Fruit fly (Drosophila melanogaster) whole organism, embryonic: ENCODE results near the gene CG31816.

ENCODE experiments used
- ATbp ChIP-seq: fragments of 200-800 bp; sonication (Bioruptor generic); optimal IDR thresholded peaks from 2 replicates; lab custom pipeline; 2017; ENCODE audit warnings: missing biosample characterization, mild to moderate bottlenecking, missing genetic modification characterization, missing genetic modification reagents
- Atf6 ChIP-seq: fragments of 200-800 bp; sonication (Bioruptor generic); IDR thresholded peaks from 2 replicates; pipeline ENCODE4 v1.3.6; 2022; ENCODE audit warnings: missing biosample characterization, missing genetic modification characterization
- BEAF-32 ChIP-seq: fragments of 200-800 bp; sonication (Bioruptor generic); optimal IDR thresholded peaks from 3 replicates; lab custom pipeline; 2017; ENCODE audit warnings: missing biosample characterization, missing genetic modification characterization, mild to moderate bottlenecking, moderate library complexity, missing genetic modification reagents
- CG10267 ChIP-seq: fragments of 200-800 bp; sonication (Bioruptor generic); optimal IDR thresholded peaks from 2 replicates; lab custom pipeline; 2018; ENCODE audit warnings: missing biosample characterization, mild to moderate bottlenecking, missing genetic modification characterization, moderate library complexity
- CG10274 ChIP-seq: fragments of 200-800 bp; sonication (Bioruptor generic); optimal IDR thresholded peaks from 3 replicates; lab custom pipeline; 2017; ENCODE audit warnings: missing biosample characterization, mild to moderate bottlenecking, missing genetic modification characterization
- CG10462 ChIP-seq: fragments of 200-800 bp; sonication (Bioruptor generic); optimal IDR thresholded peaks from 2 replicates; lab custom pipeline; 2016; ENCODE audit warnings: missing biosample characterization, missing genetic modification characterization
- CG11560 ChIP-seq: fragments of 200-800 bp; sonication (Bioruptor generic); IDR thresholded peaks from 3 replicates; pipeline ENCODE4 v1.3.6; 2022; ENCODE audit warnings: missing biosample characterization, missing genetic modification characterization
- CG11696 ChIP-seq: fragments of 200-800 bp; sonication (Bioruptor generic); IDR thresholded peaks from 2 replicates; pipeline ENCODE4 v1.3.6; 2022; ENCODE audit warnings: missing biosample characterization, missing genetic modification characterization
- CG13624 ChIP-seq: fragments of 200-800 bp; sonication (Bioruptor generic); optimal IDR thresholded peaks from 2 replicates; lab custom pipeline; 2016; ENCODE audit warnings: missing biosample characterization, missing genetic modification characterization
- CG14860 ChIP-seq: fragments of 200-800 bp; sonication (Bioruptor generic); IDR thresholded peaks from 3 replicates; pipeline ENCODE4 v1.3.6; 2022; ENCODE audit warnings: missing biosample characterization, missing genetic modification characterization; ENCODE audit not compliant: partially characterized antibody
- CG1529 ChIP-seq: fragments of 200-800 bp; sonication (Bioruptor generic); optimal IDR thresholded peaks from 3 replicates; lab custom pipeline; 2018; ENCODE audit warnings: missing biosample characterization, missing genetic modification characterization
- CG15514 ChIP-seq: fragments of 200-800 bp; sonication (Bioruptor generic); optimal IDR thresholded peaks from 3 replicates; lab custom pipeline; 2017; ENCODE audit warnings: missing biosample characterization, missing genetic modification characterization, mild to moderate bottlenecking, moderate library complexity, missing genetic modification reagents
- CG16813 ChIP-seq: fragments of 200-800 bp; sonication (Bioruptor generic); IDR thresholded peaks from 3 replicates; pipeline ENCODE4 v1.3.6; 2022; ENCODE audit warnings: missing biosample characterization, missing genetic modification characterization; ENCODE audit not compliant: partially characterized antibody
- CG17186 ChIP-seq: fragments of 200-800 bp; sonication (Bioruptor generic); optimal IDR thresholded peaks from 3 replicates; lab custom pipeline; 2017; ENCODE audit warnings: missing biosample characterization, missing genetic modification reagents, missing genetic modification characterization
- CG1792 ChIP-seq: fragments of 200-800 bp; sonication (Bioruptor generic); optimal IDR thresholded peaks from 2 replicates; lab custom pipeline; 2016; ENCODE audit warnings: missing biosample characterization, missing genetic modification characterization
- CG2129 ChIP-seq: fragments of 200-800 bp; sonication (Bioruptor generic); IDR thresholded peaks from 2 replicates; pipeline ENCODE4 v1.3.6; 2022; ENCODE audit warnings: missing biosample characterization, missing genetic modification characterization; ENCODE audit not compliant: partially characterized antibody
- CG2875 ChIP-seq: fragments of 200-800 bp; sonication (Bioruptor generic); optimal IDR thresholded peaks from 2 replicates; lab custom pipeline; 2017; ENCODE audit warnings: missing biosample characterization, mild to moderate bottlenecking, missing genetic modification characterization, missing genetic modification reagents
- CG3995 ChIP-seq: fragments of 200-800 bp; sonication (Bioruptor generic); optimal IDR thresholded peaks from 3 replicates; lab custom pipeline; 2016; ENCODE audit warnings: missing biosample characterization, missing genetic modification characterization
- CG4707 ChIP-seq: fragments of 200-800 bp; sonication (Bioruptor generic); optimal IDR thresholded peaks from 2 replicates; lab custom pipeline; 2018; ENCODE audit warnings: missing biosample characterization, mild to moderate bottlenecking, missing genetic modification characterization, moderate library complexity
- CG7372 ChIP-seq: fragments of 200-800 bp; sonication (Bioruptor generic); IDR thresholded peaks from 2 replicates; pipeline ENCODE4 v1.3.6; 2022; ENCODE audit warnings: missing biosample characterization, missing genetic modification characterization
- CG9727 ChIP-seq: fragments of 200-800 bp; sonication (Bioruptor generic); optimal IDR thresholded peaks from 3 replicates; lab custom pipeline; 2017; ENCODE audit warnings: missing biosample characterization, mild to moderate bottlenecking, missing genetic modification characterization
- CG9797 ChIP-seq: fragments of 200-800 bp; sonication (Bioruptor generic); optimal IDR thresholded peaks from 3 replicates; lab custom pipeline; 2018; ENCODE audit warnings: missing biosample characterization, mild to moderate bottlenecking, missing genetic modification characterization
- CrebB ChIP-seq: fragments of 200-800 bp; sonication (Bioruptor generic); optimal IDR thresholded peaks from 3 replicates; lab custom pipeline; 2018; ENCODE audit warnings: missing biosample characterization, mild to moderate bottlenecking, missing genetic modification characterization
- D19A ChIP-seq: fragments of 200-800 bp; optimal IDR thresholded peaks from 3 replicates; lab custom pipeline; 2019; ENCODE audit warnings: missing biosample characterization, mild to moderate bottlenecking, missing genetic modification characterization, moderate library complexity
- Dek ChIP-seq: fragments of 200-800 bp; sonication (Bioruptor generic); optimal IDR thresholded peaks from 3 replicates; lab custom pipeline; 2019; ENCODE audit warnings: missing biosample characterization, mild to moderate bottlenecking, missing genetic modification characterization, moderate library complexity
- ERR ChIP-seq: fragments of 200-800 bp; sonication (Bioruptor generic); optimal IDR thresholded peaks from 2 replicates; lab custom pipeline; 2016; ENCODE audit warnings: missing biosample characterization, missing genetic modification characterization
- Hey ChIP-seq: fragments of 200-800 bp; sonication (Bioruptor generic); optimal IDR thresholded peaks from 3 replicates; lab custom pipeline; 2018; ENCODE audit warnings: missing biosample characterization, mild to moderate bottlenecking, missing genetic modification characterization
- Hr39 ChIP-seq: fragments of >200 bp; optimal IDR thresholded peaks from 2 replicates; lab custom pipeline; 2017
- Lpt ChIP-seq: fragments of >200 bp; optimal IDR thresholded peaks from 2 replicates; lab custom pipeline; 2018; ENCODE audit warnings: missing biosample characterization, missing genetic modification characterization
- Nf-YB ChIP-seq: fragments of 200-800 bp; sonication (Bioruptor generic); optimal IDR thresholded peaks from 3 replicates; lab custom pipeline; 2019; ENCODE audit warnings: missing biosample characterization, mild to moderate bottlenecking, missing genetic modification characterization, moderate library complexity
- Sry-δ ChIP-seq: fragments of 200-800 bp; sonication (Bioruptor generic); optimal IDR thresholded peaks from 2 replicates; lab custom pipeline; 2016; ENCODE audit warnings: missing biosample characterization, missing genetic modification characterization
- ato ChIP-seq: fragments of 200-800 bp; sonication (Bioruptor generic); IDR thresholded peaks from 2 replicates; pipeline ENCODE4 v1.3.6; 2022; ENCODE audit warnings: missing biosample characterization, missing genetic modification characterization; ENCODE audit not compliant: partially characterized antibody
- bcd ChIP-seq: fragments of 200-800 bp; sonication (Bioruptor generic); optimal IDR thresholded peaks from 2 replicates; lab custom pipeline; 2017; ENCODE audit warnings: missing biosample characterization, mild to moderate bottlenecking, missing genetic modification characterization
- chm ChIP-seq: fragments of 200-800 bp; sonication (Bioruptor generic); IDR thresholded peaks from 2 replicates; pipeline ENCODE4 v1.3.6; 2022; ENCODE audit warnings: missing biosample characterization, missing genetic modification characterization
- dan ChIP-seq: fragments of 200-800 bp; sonication (Bioruptor generic); IDR thresholded peaks from 2 replicates; pipeline ENCODE4 v1.3.6; 2022; ENCODE audit warnings: missing biosample characterization, missing genetic modification characterization
- disco-r ChIP-seq: fragments of 200-800 bp; sonication (Bioruptor generic); optimal IDR thresholded peaks from 2 replicates; lab custom pipeline; 2016; ENCODE audit warnings: missing biosample characterization, missing genetic modification characterization
- gfzf ChIP-seq: fragments of 200-800 bp; sonication (Bioruptor generic); optimal IDR thresholded peaks from 2 replicates; lab custom pipeline; 2016; ENCODE audit warnings: missing biosample characterization, mild to moderate bottlenecking, missing genetic modification characterization, moderate library complexity
- gsb-n ChIP-seq: fragments of 200-800 bp; sonication (Bioruptor generic); optimal IDR thresholded peaks from 3 replicates; lab custom pipeline; 2018; ENCODE audit warnings: missing biosample characterization, mild to moderate bottlenecking, missing genetic modification characterization
- hb ChIP-seq: fragments of 200-800 bp; sonication (Bioruptor generic); IDR thresholded peaks from 3 replicates; pipeline ENCODE4 v1.3.6; 2022; ENCODE audit warnings: missing biosample characterization, missing genetic modification characterization; ENCODE audit not compliant: partially characterized antibody
- hkb ChIP-seq, 2 experiments: fragments of 200-800 bp in 1 of 2; fragments of >200 bp in 1 of 2; sonication (Bioruptor generic) in 1 of 2; IDR thresholded peaks in 1 of 2; optimal IDR thresholded peaks in 1 of 2; 2 replicates each; pipeline versions ENCODE4 v1.3.6 to Lab custom; 2017 to 2022; ENCODE audit warnings: missing biosample characterization in 1 of 2, missing genetic modification characterization in 1 of 2
- kay ChIP-seq: fragments of 200-800 bp; sonication (Bioruptor generic); optimal IDR thresholded peaks from 2 replicates; lab custom pipeline; 2016; ENCODE audit warnings: missing biosample characterization, missing genetic modification characterization
- lab ChIP-seq: fragments of 200-800 bp; sonication (Bioruptor generic); optimal IDR thresholded peaks from 3 replicates; lab custom pipeline; 2017; ENCODE audit warnings: missing biosample characterization, missing genetic modification characterization, mild to moderate bottlenecking, moderate library complexity, missing genetic modification reagents
- luna ChIP-seq: fragments of 200-800 bp; sonication (Bioruptor generic); optimal IDR thresholded peaks from 2 replicates; lab custom pipeline; 2016; ENCODE audit warnings: missing biosample characterization, missing genetic modification characterization
- phol ChIP-seq: fragments of 200-800 bp; sonication (Bioruptor generic); optimal IDR thresholded peaks from 3 replicates; lab custom pipeline; 2018; ENCODE audit warnings: missing biosample characterization, mild to moderate bottlenecking, missing genetic modification characterization, moderate library complexity
- pnt ChIP-seq: fragments of 200-800 bp; sonication (Bioruptor generic); optimal IDR thresholded peaks from 3 replicates; lab custom pipeline; 2016; ENCODE audit warnings: missing biosample characterization, missing genetic modification characterization
- scrt ChIP-seq: fragments of 200-800 bp; sonication (Bioruptor generic); optimal IDR thresholded peaks from 2 replicates; lab custom pipeline; 2018; ENCODE audit warnings: missing biosample characterization, mild to moderate bottlenecking, missing genetic modification characterization, moderate library complexity
- sd ChIP-seq: fragments of 200-800 bp; sonication (Bioruptor generic); optimal IDR thresholded peaks from 3 replicates; lab custom pipeline; 2018; ENCODE audit warnings: missing biosample characterization, mild to moderate bottlenecking, missing genetic modification characterization, moderate library complexity
- ttk ChIP-seq: fragments of 200-800 bp; sonication (Bioruptor generic); IDR thresholded peaks from 2 replicates; pipeline ENCODE4 v2.1.2; 2022; ENCODE audit warnings: missing biosample characterization, missing genetic modification characterization
- wor ChIP-seq: fragments of 200-800 bp; sonication (Bioruptor generic); IDR thresholded peaks from 2 replicates; pipeline ENCODE4 v1.3.6; 2022; ENCODE audit warnings: missing biosample characterization, missing genetic modification characterization
- z ChIP-seq: fragments of 200-800 bp; sonication (Bioruptor generic); IDR thresholded peaks from 3 replicates; pipeline ENCODE4 v1.3.6; 2022; ENCODE audit warnings: missing biosample characterization, missing genetic modification characterization

Gene CG31816

dm6 chr2L:16500469-16500868 lies 41.9 kb upstream of the CG31816 start (continued):
- TF ChIP-seq CG4707 (GFP tag; lab: Kevin White, UChicago) = peak; percentile 81
- TF ChIP-seq kay (GFP tag; lab: Kevin White, UChicago) = peak; percentile 96
- TF ChIP-seq CG11560 = peak; percentile 80
- peak; percentile 7 for TF ChIP-seq luna
- TF ChIP-seq Hey = peak; percentile 35
- TF ChIP-seq scrt (GFP tag; lab: Kevin White, UChicago) = peak; percentile 79
- peak; percentile 68 for TF ChIP-seq CG13624 (GFP tag; lab: Kevin White, UChicago)
- no peak for TF ChIP-seq hkb (optimal IDR thresholded peaks at IDR 0.05; lab: Kevin White, UChicago)
- TF ChIP-seq hkb (GFP tag; IDR thresholded peaks at IDR 0.05; lab: Robert Waterston, UW) = peak; percentile 94
- TF ChIP-seq chm (GFP tag; lab: Robert Waterston, UW) = peak; percentile 94
- TF ChIP-seq Sry-δ (GFP tag; lab: Kevin White, UChicago) = peak; percentile 45
- TF ChIP-seq Lpt (GFP tag; lab: Kevin White, UChicago) = no peak
- TF ChIP-seq ATbp = peak; percentile 93
- TF ChIP-seq CG10462 = peak; percentile 71
- no peak for TF ChIP-seq CG16813
- peak; percentile 74 for TF ChIP-seq bcd (GFP tag; lab: Kevin White, UChicago)
- TF ChIP-seq z (GFP tag; lab: Robert Waterston, UW) = peak; percentile 73; the same call in 2 of the 3 replicates
- TF ChIP-seq D19A (tag; lab: Kevin White, UChicago) = peak; percentile 77
- peak; percentile 88 for TF ChIP-seq pnt (GFP tag; lab: Kevin White, UChicago)
- peak; percentile 84 for TF ChIP-seq CG10267 (tag; lab: Kevin White, UChicago)
- peak; percentile 83 for TF ChIP-seq CG2875 (GFP tag; lab: Kevin White, UChicago)
- TF ChIP-seq CG1792 (GFP tag; lab: Kevin White, UChicago) = peak; percentile 78
- TF ChIP-seq CrebB (tag; lab: Kevin White, UChicago) = peak; percentile 92
- no peak for TF ChIP-seq hb
- no peak for TF ChIP-seq CG2129 (GFP tag; lab: Robert Waterston, UW)
- peak; percentile 75 for TF ChIP-seq Nf-YB
- no peak for TF ChIP-seq CG3995
- TF ChIP-seq ttk (GFP tag; lab: Robert Waterston, UW) = peak; percentile 93
- TF ChIP-seq CG9727 (GFP tag; lab: Kevin White, UChicago) = peak; percentile 86
- TF ChIP-seq gfzf (GFP tag; lab: Kevin White, UChicago) = no peak
- TF ChIP-seq BEAF-32 = no peak
- peak; percentile 89 for TF ChIP-seq lab
- peak; percentile 77 for TF ChIP-seq wor (GFP tag; lab: Robert Waterston, UW)
- peak; percentile 79 for TF ChIP-seq CG11696 (GFP tag; lab: Robert Waterston, UW)
- TF ChIP-seq CG1529 = peak; percentile 89
- TF ChIP-seq phol (tag; lab: Kevin White, UChicago) = peak; percentile 84
- peak; percentile 39 for TF ChIP-seq disco-r (GFP tag; lab: Kevin White, UChicago)
- peak; percentile 4 for TF ChIP-seq CG9797 (GFP tag; lab: Kevin White, UChicago)
- no peak for TF ChIP-seq sd
- TF ChIP-seq CG17186 (GFP tag; lab: Kevin White, UChicago) = peak; percentile 43
- peak; percentile 93 for TF ChIP-seq gsb-n (tag; lab: Kevin White, UChicago)
- no peak; the same call in 1 of the 2 replicates for TF ChIP-seq dan (GFP tag; lab: Robert Waterston, UW)
- TF ChIP-seq CG10274 (GFP tag; lab: Kevin White, UChicago) = peak; percentile 39
- TF ChIP-seq CG14860 = no peak
- TF ChIP-seq Hr39 (lab: Kevin White, UChicago) = no peak
- no peak for TF ChIP-seq ato (GFP tag; lab: Robert Waterston, UW)
- TF ChIP-seq ERR (GFP tag; lab: Kevin White, UChicago) = peak; percentile 84
- peak; percentile 90 for TF ChIP-seq Atf6 (GFP tag; lab: Robert Waterston, UW)
- TF ChIP-seq Dek (tag; lab: Kevin White, UChicago) = peak; percentile 91
- peak; percentile 88 for TF ChIP-seq CG7372
- peak; percentile 60 for TF ChIP-seq CG15514 (GFP tag; lab: Kevin White, UChicago)
